Fruit fly (Drosophila melanogaster): Measurements from ENCODE around the gene CG3402.

Gene CG3402

dm6 chr3L:681793-682369, 29.2 kb upstream of the CG3402 start (continued):
- TF ChIP-seq wdn (GFP tag; IDR thresholded peaks at IDR 0.05), result no peak
- peak; percentile 49 for TF ChIP-seq CG3407 (GFP tag; optimal IDR thresholded peaks at IDR 0.05)
- no peak for TF ChIP-seq hth (optimal IDR thresholded peaks at IDR 0.05)
- no peak for TF ChIP-seq tup (GFP tag; optimal IDR thresholded peaks at IDR 0.05)
- TF ChIP-seq ro (GFP tag; IDR thresholded peaks at IDR 0.05), result no peak
- TF ChIP-seq Taf1 (GFP tag; IDR thresholded peaks at IDR 0.05), result no peak
- no peak for TF ChIP-seq CG10147 (GFP tag; optimal IDR thresholded peaks at IDR 0.05)
- peak; percentile 56; the same call in 1 of the 2 replicates for TF ChIP-seq CG32767 (GFP tag; IDR thresholded peaks at IDR 0.05)
- no peak for TF ChIP-seq CG18764 (GFP tag; optimal IDR thresholded peaks at IDR 0.05)
- peak; percentile 0 for TF ChIP-seq Mad (GFP tag; optimal IDR thresholded peaks at IDR 0.05)
- TF ChIP-seq tll (GFP tag; optimal IDR thresholded peaks at IDR 0.05), result peak in 1 of 2 experiments; percentile 5
- TF ChIP-seq D19A (tag; optimal IDR thresholded peaks at IDR 0.05), result peak; percentile 7
- peak; percentile 32 for TF ChIP-seq HmgD (GFP tag; optimal IDR thresholded peaks at IDR 0.05)
- TF ChIP-seq CG1647 (GFP tag; optimal IDR thresholded peaks at IDR 0.05), result peak; percentile 9
- TF ChIP-seq Hr39 (optimal IDR thresholded peaks at IDR 0.05), result no peak
- TF ChIP-seq CG2199 (GFP tag; IDR thresholded peaks at IDR 0.05), result peak; percentile 81; the same call in 1 of the 3 replicates
- no peak for TF ChIP-seq en (GFP tag; optimal IDR thresholded peaks at IDR 0.05)
- TF ChIP-seq Aef1 (GFP tag; IDR thresholded peaks at IDR 0.05), result peak; percentile 80

dm6 chr3L:680258-680657, 27.6 kb upstream of the CG3402 start, which contains the start of gene CG17129:
TSS of gene CG17129 (minus strand) at chr3L:680326.
- TF ChIP-seq ro (GFP tag; IDR thresholded peaks at IDR 0.05) (no peak), CG2199 (GFP tag; IDR thresholded peaks at IDR 0.05) (peak; percentile 15; the same call in 2 of the 3 replicates), mld (GFP tag; IDR thresholded peaks at IDR 0.05; ENCODE audit: partially characterized antibody) (peak; percentile 91), D (optimal IDR thresholded peaks at IDR 0.05) (no peak), D (GFP tag; optimal IDR thresholded peaks at IDR 0.05) (peak; percentile 38), ab (GFP tag; optimal IDR thresholded peaks at IDR 0.05) (no peak), fd3F (GFP tag; optimal IDR thresholded peaks at IDR 0.05) (peak; percentile 62), CG7372 (GFP tag; IDR thresholded peaks at IDR 0.05) (peak; percentile 66; the same call in 1 of the 2 replicates), salm (tag; optimal IDR thresholded peaks at IDR 0.05) (peak; percentile 7), CG2678 (tag; optimal IDR thresholded peaks at IDR 0.05) (peak; percentile 77), dmrt99B (tag; optimal IDR thresholded peaks at IDR 0.05) (peak; percentile 63), CG11247 (GFP tag; IDR thresholded peaks at IDR 0.05) (peak; percentile 68), CG4617 (GFP tag; optimal IDR thresholded peaks at IDR 0.05; ENCODE audit: borderline replicate concordance) (peak; percentile 71), CG11456 (GFP tag; IDR thresholded peaks at IDR 0.05) (peak; percentile 74), scrt (GFP tag; optimal IDR thresholded peaks at IDR 0.05) (no peak), shn (GFP tag; optimal IDR thresholded peaks at IDR 0.05) (peak; percentile 78), tio (GFP tag; optimal IDR thresholded peaks at IDR 0.05) (no peak), CG8359 (GFP tag; optimal IDR thresholded peaks at IDR 0.05; ENCODE audit: borderline replicate concordance) (no peak), CG3407 (GFP tag; optimal IDR thresholded peaks at IDR 0.05) (peak; percentile 37), zfh1 (GFP tag; IDR thresholded peaks at IDR 0.05) (peak; percentile 83), Optix (GFP tag; IDR thresholded peaks at IDR 0.05) (peak; percentile 67; the same call in 1 of the 3 replicates), Rfx (GFP tag; IDR thresholded peaks at IDR 0.05) (peak; percentile 86), GATAe (GFP tag; conservative IDR thresholded peaks at IDR 0.05) (0 out of 2 replicates have a peak, but pooled peaks have one; percentile 24), CG13287 (GFP tag; IDR thresholded peaks at IDR 0.05; ENCODE audit: partially characterized antibody) (peak; percentile 99), dati (GFP tag; IDR thresholded peaks at IDR 0.05) (no peak), CG12659 (GFP tag; optimal IDR thresholded peaks at IDR 0.05) (peak; percentile 80), luna (GFP tag; optimal IDR thresholded peaks at IDR 0.05) (peak; percentile 54), onecut (GFP tag; IDR thresholded peaks at IDR 0.05) (peak; percentile 46), Dek (tag; optimal IDR thresholded peaks at IDR 0.05) (peak; percentile 60), Hr39 (optimal IDR thresholded peaks at IDR 0.05) (no peak), CG2129 (GFP tag; IDR thresholded peaks at IDR 0.05; ENCODE audit: partially characterized antibody) (peak; percentile 94), pita (GFP tag; optimal IDR thresholded peaks at IDR 0.05) (no peak), Fer1 (GFP tag; optimal IDR thresholded peaks at IDR 0.05) (no peak), PHDP (tag; optimal IDR thresholded peaks at IDR 0.05) (no peak), pfk (GFP tag; optimal IDR thresholded peaks at IDR 0.05) (no peak)

All from whole organism, embryonic.